Worm (Caenorhabditis elegans) whole organism, early embryonic: ENCODE results near the gene hum-2.

Experiments
- F13C5.2 ChIP-seq: sonication (generic microtip); optimal IDR thresholded peaks from 2 replicates; lab custom pipeline; 2017; ENCODE audit warnings: mild to moderate bottlenecking, missing genetic modification characterization, inconsistent platforms, missing compliant biosample characterization
- ama-1 ChIP-seq: fragments of 150-350 bp; optimal IDR thresholded peaks from 2 replicates; lab custom pipeline; 2014
- hmg-4 ChIP-seq: fragments of 200-800 bp; sonication (Bioruptor generic); optimal IDR thresholded peaks from 2 replicates; lab custom pipeline; 2018; ENCODE audit warnings: mild to moderate bottlenecking, missing genetic modification characterization, missing compliant biosample characterization
- pes-1 ChIP-seq: fragments of 200-800 bp; sonication (Bioruptor generic); IDR thresholded peaks from 2 replicates; pipeline ENCODE4 v1.3.6; 2022; ENCODE audit warnings: missing genetic modification reagents, missing genetic modification characterization, missing compliant biosample characterization
- tbx-11 ChIP-seq: fragments of 200-800 bp; sonication (Bioruptor generic); IDR thresholded peaks from 2 replicates; pipeline ENCODE4 v1.3.6; 2022; ENCODE audit warnings: missing genetic modification characterization, missing compliant biosample characterization

DNA sequence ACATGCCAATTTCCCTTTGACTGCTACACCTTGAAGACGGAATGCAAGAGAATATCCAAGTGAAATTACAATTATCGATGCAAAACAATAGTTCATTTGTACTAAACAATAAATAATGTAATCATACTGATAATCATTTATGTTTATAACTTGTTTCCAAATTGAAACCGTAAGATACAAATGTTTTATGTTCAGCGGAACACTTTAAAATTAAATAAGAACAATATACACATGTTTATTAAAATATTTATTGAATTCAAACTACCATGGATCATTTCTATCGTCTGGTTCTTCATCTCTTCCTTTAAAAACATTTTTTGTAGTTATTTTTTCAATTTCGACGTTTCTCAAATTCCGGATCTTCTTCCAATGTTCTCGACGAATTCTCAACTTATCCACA is 30.6 kb upstream of the hum-2 start, which contains the start of gene ttr-40:
- TF ChIP-seq tbx-11 (GFP tag; lab: Robert Waterston, UW) (no peak), ama-1 (no peak), pes-1 (GFP tag; lab: Robert Waterston, UW) (no peak), F13C5.2 (tag; lab: Kevin White, UChicago) (no peak), hmg-4 (GFP tag; lab: Kevin White, UChicago) (no peak)
